Worm (Caenorhabditis elegans) whole organism, L4 larva: ENCODE measurements around the gene irg-2.
"Not testable (repeated sequence)": the region's sequence is repeated elsewhere in the genome, so short reads cannot be mapped to it uniquely, and the experiment has no call there.

Experiments used
- T26A8.4 ChIP-seq: fragments of 200-800 bp; sonication (Bioruptor generic); IDR thresholded peaks from 2 replicates; pipeline ENCODE4 v1.3.6; 2022; ENCODE audit warnings: missing genetic modification characterization, missing compliant biosample characterization
- Y5F2A.4 ChIP-seq: fragments of 200-800 bp; sonication (Bioruptor generic); optimal IDR thresholded peaks from 2 replicates; lab custom pipeline; 2018; ENCODE audit warnings: mild to moderate bottlenecking, missing genetic modification characterization, missing compliant biosample characterization
- aha-1 ChIP-seq: fragments of 150-350 bp; peaks from one replicate; lab custom pipeline; 2014; ENCODE audit warnings: missing biosample characterization, missing genetic modification characterization
- ama-1 ChIP-seq: fragments of 150-350 bp; optimal IDR thresholded peaks from 2 replicates; lab custom pipeline; 2014; ENCODE audit warnings: inconsistent platforms, mixed read lengths
- attf-4 ChIP-seq: sonication (generic microtip); optimal IDR thresholded peaks from 3 replicates; lab custom pipeline; 2017; ENCODE audit warnings: missing biosample characterization, missing genetic modification characterization
- ceh-20 ChIP-seq: fragments of 200-800 bp; sonication (Bioruptor generic); IDR thresholded peaks from 2 replicates; pipeline ENCODE4 v1.3.6; 2022; ENCODE audit warnings: missing genetic modification reagents, missing genetic modification characterization, missing compliant biosample characterization
- ceh-44 ChIP-seq: fragments of 200-800 bp; sonication (Bioruptor generic); IDR thresholded peaks from 2 replicates; pipeline ENCODE4 v1.3.6; 2022; ENCODE audit warnings: missing genetic modification reagents, missing genetic modification characterization, missing compliant biosample characterization
- ceh-62 ChIP-seq: sonication (generic microtip); optimal IDR thresholded peaks from 2 replicates; lab custom pipeline; 2017; ENCODE audit warnings: missing biosample characterization, missing genetic modification characterization
- ceh-82 ChIP-seq: sonication (generic microtip); optimal IDR thresholded peaks from 2 replicates; lab custom pipeline; 2017; ENCODE audit warnings: missing biosample characterization, missing genetic modification characterization
- ctbp-1 ChIP-seq: fragments of 200-800 bp; sonication (Bioruptor generic); IDR thresholded peaks from 2 replicates; pipeline ENCODE4 v1.3.6; 2022; ENCODE audit warnings: missing genetic modification reagents, missing genetic modification characterization, missing compliant biosample characterization
- daf-19 ChIP-seq: fragments of 200-800 bp; sonication (Bioruptor generic); conservative IDR thresholded peaks from 2 replicates; pipeline ENCODE4 v1.3.6; 2022; ENCODE audit warnings: missing genetic modification characterization, missing compliant biosample characterization
- dmd-6 ChIP-seq: fragments of 200-800 bp; sonication (Bioruptor generic); IDR thresholded peaks from 2 replicates; pipeline ENCODE4 v1.3.6; 2022; ENCODE audit warnings: missing genetic modification reagents, missing genetic modification characterization, missing compliant biosample characterization
- dmd-9 ChIP-seq: fragments of 200-800 bp; sonication (Bioruptor generic); IDR thresholded peaks from 2 replicates; pipeline ENCODE4 v1.3.6; 2022; ENCODE audit warnings: missing genetic modification reagents, missing genetic modification characterization, missing compliant biosample characterization
- fos-1 ChIP-seq: fragments of 150-350 bp; optimal IDR thresholded peaks from 2 replicates; lab custom pipeline; 2014; ENCODE audit warnings: missing biosample characterization, missing genetic modification characterization
- gei-8 ChIP-seq: fragments of 200-800 bp; sonication (Bioruptor generic); optimal IDR thresholded peaks from 2 replicates; lab custom pipeline; 2018; ENCODE audit warnings: mild to moderate bottlenecking, missing genetic modification characterization, missing compliant biosample characterization
- hlh-11 ChIP-seq: fragments of 200-800 bp; sonication (Bioruptor generic); optimal IDR thresholded peaks from 2 replicates; lab custom pipeline; 2018; ENCODE audit warnings: mild to moderate bottlenecking, missing genetic modification characterization, missing compliant biosample characterization
- lin-13 ChIP-seq: fragments of 150-350 bp; optimal IDR thresholded peaks from 2 replicates; lab custom pipeline; 2014; ENCODE audit warnings: missing biosample characterization, missing genetic modification reagents, missing genetic modification characterization
- lin-15B ChIP-seq: fragments of 150-350 bp; sonication (generic microtip); optimal IDR thresholded peaks from 3 replicates; lab custom pipeline; 2014; ENCODE audit warnings: missing biosample characterization, missing genetic modification characterization
- lin-29 ChIP-seq: fragments of 200-800 bp; sonication (Bioruptor generic); IDR thresholded peaks from 2 replicates; pipeline ENCODE4 v1.3.6; 2022; ENCODE audit warnings: missing genetic modification reagents, missing genetic modification characterization, missing compliant biosample characterization
- lin-38 ChIP-seq: fragments of 200-800 bp; sonication (Bioruptor generic); IDR thresholded peaks from 2 replicates; pipeline ENCODE4 v1.3.6; 2022; ENCODE audit warnings: missing genetic modification reagents, missing genetic modification characterization, missing compliant biosample characterization
- lir-3 ChIP-seq: sonication (generic microtip); optimal IDR thresholded peaks from 2 replicates; lab custom pipeline; 2016; ENCODE audit warnings: mild to moderate bottlenecking, missing genetic modification characterization, missing compliant biosample characterization
- lsy-2 ChIP-seq, 2 experiments: fragments of 150-350 bp in 1 of 2; sonication (generic microtip) in 1 of 2; optimal IDR thresholded peaks; 2 replicates each; lab custom pipeline; 2014 to 2017; ENCODE audit warnings: missing biosample characterization in 2 of 2, missing genetic modification characterization in 2 of 2
- madf-9 ChIP-seq: fragments of 200-800 bp; sonication (Bioruptor generic); conservative IDR thresholded peaks from 2 replicates; pipeline ENCODE4 v1.3.6; 2022; ENCODE audit warnings: missing genetic modification reagents, missing genetic modification characterization, missing compliant biosample characterization
- mxl-2 ChIP-seq: fragments of 200-800 bp; sonication (Bioruptor generic); conservative IDR thresholded peaks from 2 replicates; pipeline ENCODE4 v1.3.6; 2022; ENCODE audit warnings: missing genetic modification reagents, missing genetic modification characterization, missing compliant biosample characterization
- mxl-3 ChIP-seq: fragments of 200-800 bp; sonication (Bioruptor generic); optimal IDR thresholded peaks from 2 replicates; lab custom pipeline; 2018; ENCODE audit warnings: mild to moderate bottlenecking, missing genetic modification characterization, missing compliant biosample characterization
- nhr-237 ChIP-seq: sonication (generic microtip); optimal IDR thresholded peaks from 2 replicates; lab custom pipeline; 2017; ENCODE audit warnings: missing biosample characterization, missing genetic modification characterization
- nhr-41 ChIP-seq: fragments of 200-800 bp; sonication (Bioruptor generic); IDR thresholded peaks from 2 replicates; pipeline ENCODE4 v1.3.6; 2022; ENCODE audit warnings: missing genetic modification reagents, missing genetic modification characterization, missing compliant biosample characterization
- nhr-42 ChIP-seq: fragments of 200-800 bp; sonication (Bioruptor generic); IDR thresholded peaks from 2 replicates; pipeline ENCODE4 v1.3.6; 2022; ENCODE audit warnings: missing genetic modification characterization, missing compliant biosample characterization
- pha-4 ChIP-seq, 2 experiments: fragments of 150-350 bp in 1 of 2; fragments of 200-800 bp in 1 of 2; sonication (Bioruptor generic) in 1 of 2; IDR thresholded peaks in 1 of 2; optimal IDR thresholded peaks in 1 of 2; 2 replicates each; pipeline versions ENCODE4 v1.3.6 to Lab custom; 2014 to 2022; ENCODE audit warnings: missing genetic modification characterization in 2 of 2, missing genetic modification reagents in 2 of 2, missing biosample characterization in 1 of 2, missing compliant biosample characterization in 1 of 2
- rbr-2 ChIP-seq: sonication (generic microtip); optimal IDR thresholded peaks from 2 replicates; lab custom pipeline; 2016; ENCODE audit warnings: missing genotype, missing genetic modification characterization, missing compliant biosample characterization
- saeg-2 ChIP-seq: fragments of 200-800 bp; sonication (Bioruptor generic); IDR thresholded peaks from 2 replicates; pipeline ENCODE4 v1.3.6; 2022; ENCODE audit warnings: missing genetic modification reagents, missing genetic modification characterization, missing compliant biosample characterization
- set-16 ChIP-seq: fragments of 200-800 bp; sonication (Bioruptor generic); IDR thresholded peaks from 2 replicates; pipeline ENCODE4 v1.3.6; 2022; ENCODE audit warnings: missing genetic modification reagents, missing genetic modification characterization, missing compliant biosample characterization
- snpc-1.2 ChIP-seq: fragments of 200-800 bp; sonication (Bioruptor generic); IDR thresholded peaks from 2 replicates; pipeline ENCODE4 v1.3.6; 2022; ENCODE audit warnings: missing genetic modification reagents, missing genetic modification characterization, missing compliant biosample characterization
- tag-97 ChIP-seq: fragments of 200-800 bp; sonication (Bioruptor generic); IDR thresholded peaks from 2 replicates; pipeline ENCODE4 v1.3.6; 2022; ENCODE audit warnings: missing genetic modification characterization, missing compliant biosample characterization
- unc-62 ChIP-seq, 3 experiments: fragments of 150-350 bp in 1 of 3; sonication (generic microtip); optimal IDR thresholded peaks in 2 of 3; peaks in 1 of 3; 1 replicate in 1 of 3; 2 replicates in 2 of 3; lab custom pipeline; 2014 to 2017; ENCODE audit warnings: missing biosample characterization in 3 of 3, missing genetic modification characterization in 3 of 3, missing genetic modification reagents in 3 of 3, missing genotype in 1 of 3
- vab-7 ChIP-seq: fragments of 200-800 bp; sonication (Bioruptor generic); IDR thresholded peaks from 2 replicates; pipeline ENCODE4 v1.3.6; 2022; ENCODE audit warnings: missing genetic modification reagents, missing genetic modification characterization, missing compliant biosample characterization
- zip-11 ChIP-seq: fragments of 200-800 bp; sonication (Bioruptor generic); IDR thresholded peaks from 2 replicates; pipeline ENCODE4 v1.3.6; 2022; ENCODE audit warnings: missing genetic modification characterization, missing compliant biosample characterization
- ztf-7 ChIP-seq: fragments of 150-350 bp; optimal IDR thresholded peaks from 2 replicates; lab custom pipeline; 2014; ENCODE audit warnings: missing biosample characterization, missing genetic modification characterization

The irg-2 gene

DNA sequence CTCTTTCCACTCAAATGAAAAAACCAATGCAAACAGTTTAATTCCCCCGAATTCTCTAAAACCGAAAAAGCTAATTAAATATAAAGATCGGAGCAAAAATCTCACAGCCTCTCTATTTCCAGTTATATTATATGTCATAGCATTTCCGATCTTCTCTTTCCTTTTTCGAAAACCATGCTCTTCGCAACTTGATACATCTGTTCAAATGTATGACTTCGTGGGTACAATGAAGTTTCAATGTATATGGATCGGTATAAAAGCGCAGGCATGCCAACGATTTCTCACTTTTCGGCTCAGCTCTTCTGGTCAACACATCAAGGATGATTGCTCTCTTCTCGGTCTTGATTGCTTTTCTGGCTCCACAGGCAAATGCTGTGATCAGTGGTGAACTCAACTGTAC is 4.1 kb downstream of the irg-2 start, which contains the start of gene phat-7:
TSS of gene phat-7 (plus strand) at position 301 of the 400 bp plus-strand sequence.
- TF ChIP-seq aha-1 (tag; lab: Kevin White, UChicago) (no peak), rbr-2 (tag; lab: Kevin White, UChicago) (no peak), tag-97 (no peak), nhr-41 (no peak), ztf-7 (no peak), nhr-237 (no peak), mxl-3 (GFP tag; lab: Kevin White, UChicago) (no peak), Y5F2A.4 (no peak), gei-8 (GFP tag; lab: Kevin White, UChicago) (no peak), ceh-62 (tag; lab: Kevin White, UChicago) (no peak)
- TF ChIP-seq, all 104 proteins: peak for 0

DNA sequence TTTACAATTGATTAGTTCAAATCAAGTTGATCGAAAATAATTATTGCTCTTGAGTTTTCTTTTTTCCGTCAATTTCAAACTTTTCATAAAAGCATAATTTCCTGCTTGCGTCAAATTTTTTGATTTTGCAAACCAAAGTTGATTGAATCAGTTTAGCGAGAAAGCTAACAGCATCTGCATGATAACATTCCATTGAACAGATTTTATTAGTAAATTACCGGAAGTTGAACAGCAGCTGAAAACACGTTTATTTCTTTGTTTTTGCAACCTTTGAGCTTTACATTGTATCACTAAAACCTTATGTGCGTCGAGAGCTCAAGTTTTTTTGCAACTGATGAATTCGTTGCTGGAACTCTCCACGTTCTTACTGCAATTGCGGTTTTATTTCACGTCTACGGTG is 5.6 kb downstream of the irg-2 start, which contains the start of gene srh-169:
TSS of gene srh-169 (plus strand) at position 301 of the 400 bp plus-strand sequence.
- TF ChIP-seq madf-9 (GFP tag; lab: Robert Waterston, UW) (no peak), lir-3 (no peak), attf-4 (tag; lab: Kevin White, UChicago) (no peak), unc-62 (GFP tag; optimal IDR thresholded peaks at IDR 0.05 in 1 of 2; lab: Kevin White, UChicago) (peak in 1 of 2 experiments; percentile 58), unc-62 (tag; optimal IDR thresholded peaks at IDR 0.05; lab: Kevin White, UChicago) (no peak)

DNA sequence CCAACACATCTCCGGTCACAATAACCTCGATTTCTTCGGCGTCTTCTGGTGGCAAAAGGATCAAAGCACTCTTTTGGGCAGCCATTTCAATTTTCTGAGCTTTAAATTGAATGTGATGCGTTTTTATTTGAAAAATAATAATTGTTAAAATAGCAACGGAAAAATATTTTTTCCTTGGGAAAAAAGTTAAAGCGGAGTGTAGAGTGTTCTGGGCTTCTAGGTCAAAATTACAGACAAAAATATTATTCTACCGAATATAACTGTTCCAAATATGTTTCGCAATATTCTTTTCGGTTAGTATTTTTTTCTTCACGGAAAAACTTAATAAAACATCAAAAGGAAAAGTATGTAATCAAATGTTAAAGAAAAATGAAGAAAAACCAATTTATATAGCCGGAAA is 13.0 kb downstream of the irg-2 start, which contains the start of gene djr-1.2:
TSS of gene djr-1.2 (minus strand) at position 101 of the 400 bp plus-strand sequence.
- TF ChIP-seq dmd-6 (no peak), nhr-42 (no peak), ceh-82 (tag; lab: Kevin White, UChicago) (no peak), mxl-2 (GFP tag; lab: Robert Waterston, UW) (no peak), hlh-11 (tag; lab: Kevin White, UChicago) (no peak), nhr-237 (no peak), ama-1 (lab: Kevin White, UChicago) (no peak), zip-11 (GFP tag; lab: Robert Waterston, UW) (no peak), lin-29 (GFP tag; lab: Robert Waterston, UW) (no peak), set-16 (GFP tag; lab: Robert Waterston, UW) (no peak), lin-13 (no peak), lin-15B (tag; lab: Kevin White, UChicago) (no peak), T26A8.4 (GFP tag; lab: Robert Waterston, UW) (no peak), fos-1 (tag; lab: Kevin White, UChicago) (no peak), dmd-9 (no peak), saeg-2 (GFP tag; lab: Robert Waterston, UW) (no peak), daf-19 (GFP tag; lab: Robert Waterston, UW) (no peak)

DNA sequence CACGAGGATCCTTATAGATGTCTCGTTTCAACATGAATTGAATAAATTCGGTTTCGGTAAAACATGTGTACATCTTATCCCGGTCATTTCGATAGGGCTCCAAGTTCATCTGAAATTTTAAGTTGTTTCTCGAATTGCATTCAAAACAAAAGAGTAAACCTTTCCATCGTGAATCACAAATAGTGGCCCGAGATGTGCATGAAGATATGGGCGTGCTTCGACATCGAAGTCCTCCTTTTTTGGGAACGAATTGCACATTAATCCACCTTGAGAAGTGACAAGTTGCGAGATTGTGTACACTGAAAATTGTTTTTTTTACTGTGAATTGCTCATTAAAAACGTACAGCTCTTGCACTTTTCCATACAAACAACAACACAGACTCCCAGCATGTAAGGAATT is 14.2 kb downstream of the irg-2 start:
- no peak for TF ChIP-seq saeg-2 (GFP tag; lab: Robert Waterston, UW)
- peak in 1 of 2 experiments; percentile 93 for TF ChIP-seq unc-62 (GFP tag; optimal IDR thresholded peaks at IDR 0.05 in 1 of 2; lab: Kevin White, UChicago)
- TF ChIP-seq unc-62 (tag; optimal IDR thresholded peaks at IDR 0.05; lab: Kevin White, UChicago): no peak

DNA sequence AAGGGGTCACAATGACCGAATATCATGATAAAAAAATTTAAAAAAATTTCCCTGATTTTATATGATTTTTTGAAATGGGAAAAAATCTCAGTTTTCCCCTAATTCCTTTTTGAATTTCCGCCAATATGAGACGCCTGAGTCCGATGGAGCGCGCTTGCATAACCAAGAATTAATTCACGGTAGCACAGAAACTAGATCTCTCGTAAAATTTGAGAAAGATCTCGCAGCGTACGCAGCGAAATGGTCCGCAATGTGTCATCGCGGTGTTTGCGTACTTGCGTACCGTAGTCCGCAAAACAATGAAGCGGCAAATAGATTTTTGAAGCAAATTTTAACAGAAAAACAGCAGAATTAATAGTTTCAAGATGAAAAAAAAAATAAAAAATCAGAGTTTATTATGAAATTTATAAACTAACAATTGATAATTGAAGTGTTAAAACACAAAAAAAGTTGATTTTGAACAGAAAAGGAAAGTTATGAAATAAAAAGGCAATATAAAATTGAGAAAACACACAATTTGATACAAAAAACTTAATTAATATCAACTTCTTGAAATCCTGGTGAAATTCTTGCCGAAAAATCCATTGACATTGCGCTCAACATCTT is 21.7 kb downstream of the irg-2 start:
- TF ChIP-seq ctbp-1 (GFP tag; lab: Robert Waterston, UW) (peak; percentile 87; the same call in 1 of the 2 replicates), snpc-1.2 (GFP tag; lab: Robert Waterston, UW) (peak; percentile 38; the same call in 1 of the 2 replicates), madf-9 (GFP tag; lab: Robert Waterston, UW) (peak; percentile 33; the same call in 1 of the 2 replicates), dmd-9 (0 out of 2 replicates have a peak, but pooled peaks have one; percentile 39), vab-7 (GFP tag; lab: Robert Waterston, UW) (peak; percentile 63), lin-29 (GFP tag; lab: Robert Waterston, UW) (peak; percentile 77; the same call in 1 of the 2 replicates), ceh-44 (GFP tag; lab: Robert Waterston, UW) (peak; percentile 39; the same call in 1 of the 2 replicates), lsy-2 (tag; optimal IDR thresholded peaks at IDR 0.05; lab: Kevin White, UChicago) (peak in 1 of 2 experiments; percentile 0), nhr-42 (peak; percentile 86), lin-38 (GFP tag; lab: Robert Waterston, UW) (peak; percentile 98), dmd-6 (peak; percentile 70), ceh-20 (GFP tag; lab: Robert Waterston, UW) (peak; percentile 81; the same call in 1 of the 2 replicates), pha-4 (GFP tag; IDR thresholded peaks at IDR 0.05; lab: Robert Waterston, UW) (peak; percentile 61; the same call in 1 of the 2 replicates), rbr-2 (tag; lab: Kevin White, UChicago) (peak; percentile 40)
- TF ChIP-seq pha-4 (tag; optimal IDR thresholded peaks at IDR 0.05; lab: Kevin White, UChicago): not testable (repeated sequence)
